Worm (Caenorhabditis elegans) whole organism, L1 larva: ENCODE results near the gene K10B3.1.

Source experiments
- C16A3.4 ChIP-seq: fragments of 150-350 bp; optimal IDR thresholded peaks from 2 replicates; lab custom pipeline; 2014; ENCODE audit warnings: missing biosample characterization, missing genetic modification characterization
- C34B4.2 ChIP-seq: sonication (generic microtip); optimal IDR thresholded peaks from 2 replicates; lab custom pipeline; 2017; ENCODE audit warnings: mild to moderate bottlenecking, missing genetic modification characterization, missing compliant biosample characterization
- F16B12.6 ChIP-seq: fragments of 150-350 bp; optimal IDR thresholded peaks from 2 replicates; lab custom pipeline; 2014; ENCODE audit warnings: missing biosample characterization, missing genetic modification characterization
- alr-1 ChIP-seq: fragments of 200-800 bp; sonication (Bioruptor generic); optimal IDR thresholded peaks from 2 replicates; lab custom pipeline; 2018; ENCODE audit warnings: borderline replicate concordance, mild to moderate bottlenecking, missing genetic modification characterization, missing compliant biosample characterization
- ceh-63 ChIP-seq: fragments of 200-800 bp; sonication (Bioruptor generic); optimal IDR thresholded peaks from 2 replicates; lab custom pipeline; 2018; ENCODE audit warnings: mild to moderate bottlenecking, missing genetic modification characterization, missing compliant biosample characterization
- ceh-8 ChIP-seq: fragments of 200-800 bp; sonication (Bioruptor generic); optimal IDR thresholded peaks from 2 replicates; lab custom pipeline; 2018; ENCODE audit warnings: mild to moderate bottlenecking, missing genetic modification characterization, moderate library complexity, missing compliant biosample characterization
- ceh-90 ChIP-seq: sonication (generic microtip); optimal IDR thresholded peaks from 2 replicates; lab custom pipeline; 2016; ENCODE audit warnings: missing genetic modification characterization, missing compliant biosample characterization
- efl-1 ChIP-seq, 4 experiments: fragments of 150-350 bp; optimal IDR thresholded peaks in 3 of 4; peaks in 1 of 4; 1 replicate in 1 of 4; 2 replicates in 3 of 4; lab custom pipeline; 2014; ENCODE audit warnings: missing biosample characterization in 2 of 4, missing genetic modification characterization in 2 of 4, missing genetic modification reagents in 2 of 4
- egl-13 ChIP-seq: sonication (generic microtip); optimal IDR thresholded peaks from 2 replicates; lab custom pipeline; 2016; ENCODE audit warnings: missing genotype, missing genetic modification reagents, missing genetic modification characterization, missing compliant biosample characterization
- egl-27 ChIP-seq, 2 experiments: fragments of 150-350 bp in 1 of 2; sonication (generic microtip); optimal IDR thresholded peaks; 3 replicates each; lab custom pipeline; 2017 to 2018; ENCODE audit warnings: missing biosample characterization in 2 of 2, missing genetic modification characterization in 2 of 2, missing genetic modification reagents in 2 of 2
- elt-2 ChIP-seq: sonication (generic microtip); optimal IDR thresholded peaks from 2 replicates; lab custom pipeline; 2016; ENCODE audit warnings: missing genetic modification characterization, mild to moderate bottlenecking, inconsistent platforms, missing compliant biosample characterization, missing genetic modification reagents
- fkh-8 ChIP-seq: sonication (generic microtip); optimal IDR thresholded peaks from 2 replicates; lab custom pipeline; 2016; ENCODE audit warnings: mild to moderate bottlenecking, missing genetic modification characterization, missing compliant biosample characterization
- hlh-17 ChIP-seq: fragments of 200-800 bp; sonication (Bioruptor generic); optimal IDR thresholded peaks from 2 replicates; lab custom pipeline; 2018; ENCODE audit warnings: missing genetic modification characterization, mild to moderate bottlenecking, missing compliant biosample characterization, moderate library complexity, borderline replicate concordance
- hpl-2 ChIP-seq: fragments of 150-350 bp; optimal IDR thresholded peaks from 2 replicates; lab custom pipeline; 2014; ENCODE audit warnings: missing biosample characterization, missing genetic modification reagents, missing genetic modification characterization
- irx-1 ChIP-seq: sonication (generic microtip); optimal IDR thresholded peaks from 2 replicates; lab custom pipeline; 2016; ENCODE audit warnings: missing genetic modification characterization, missing compliant biosample characterization
- jun-1 ChIP-seq: fragments of 150-350 bp; optimal IDR thresholded peaks from 2 replicates; lab custom pipeline; 2014; ENCODE audit warnings: missing biosample characterization, missing genetic modification reagents, missing genetic modification characterization
- lin-14 ChIP-seq: fragments of 200-800 bp; sonication (Bioruptor generic); optimal IDR thresholded peaks from 2 replicates; lab custom pipeline; 2018; ENCODE audit warnings: mild to moderate bottlenecking, missing genetic modification characterization, moderate library complexity, missing compliant biosample characterization
- lin-35 ChIP-seq, 2 experiments: fragments of 150-350 bp; optimal IDR thresholded peaks; 2 replicates each; lab custom pipeline; 2014; ENCODE audit warnings: missing biosample characterization in 2 of 2, missing genetic modification characterization in 2 of 2, missing genetic modification reagents in 2 of 2
- lin-39 ChIP-seq: fragments of 150-350 bp; optimal IDR thresholded peaks from 2 replicates; lab custom pipeline; 2014; ENCODE audit warnings: missing biosample characterization, missing genetic modification reagents, missing genetic modification characterization
- mab-9 ChIP-seq: fragments of 200-800 bp; sonication (Bioruptor generic); IDR thresholded peaks from 2 replicates; pipeline ENCODE4 v1.3.6; 2022; ENCODE audit warnings: missing genetic modification reagents, missing genetic modification characterization, missing compliant biosample characterization
- mdl-1 ChIP-seq, 2 experiments: fragments of 150-350 bp; optimal IDR thresholded peaks; 2 replicates each; lab custom pipeline; 2014 to 2017; ENCODE audit warnings: missing biosample characterization in 2 of 2, missing genetic modification characterization in 2 of 2, inconsistent platforms in 1 of 2
- mef-2 ChIP-seq: fragments of 150-350 bp; optimal IDR thresholded peaks from 2 replicates; lab custom pipeline; 2014; ENCODE audit warnings: missing biosample characterization, missing genetic modification characterization
- mep-1 ChIP-seq: fragments of 150-350 bp; optimal IDR thresholded peaks from 2 replicates; lab custom pipeline; 2014; ENCODE audit warnings: missing biosample characterization, missing genetic modification characterization
- nhr-12 ChIP-seq: sonication (generic microtip); optimal IDR thresholded peaks from 2 replicates; lab custom pipeline; 2017; ENCODE audit warnings: missing biosample characterization, missing genetic modification characterization
- nhr-19 ChIP-seq: fragments of 200-800 bp; sonication (Bioruptor generic); conservative IDR thresholded peaks from 2 replicates; pipeline ENCODE4 v1.3.6; 2022; ENCODE audit warnings: missing genetic modification characterization, missing compliant biosample characterization
- nhr-47 ChIP-seq: sonication (generic microtip); optimal IDR thresholded peaks from 2 replicates; lab custom pipeline; 2016; ENCODE audit warnings: mild to moderate bottlenecking, missing genetic modification characterization, moderate library complexity, missing compliant biosample characterization
- nhr-71 ChIP-seq: sonication (generic microtip); optimal IDR thresholded peaks from 2 replicates; lab custom pipeline; 2016; ENCODE audit warnings: mild to moderate bottlenecking, missing genetic modification characterization, moderate library complexity, missing compliant biosample characterization
- nhr-77 ChIP-seq: fragments of 150-350 bp; optimal IDR thresholded peaks from 2 replicates; lab custom pipeline; 2014; ENCODE audit warnings: missing biosample characterization, missing genetic modification characterization
- nhr-90 ChIP-seq: sonication (generic microtip); optimal IDR thresholded peaks from 2 replicates; lab custom pipeline; 2016; ENCODE audit warnings: mild to moderate bottlenecking, missing genetic modification characterization, missing compliant biosample characterization; ENCODE audit not compliant: poor library complexity
- pax-3 ChIP-seq: fragments of 200-800 bp; sonication (Bioruptor generic); optimal IDR thresholded peaks from 2 replicates; lab custom pipeline; 2018; ENCODE audit warnings: mild to moderate bottlenecking, missing genetic modification characterization, moderate library complexity, missing compliant biosample characterization
- pqm-1 ChIP-seq: sonication (generic microtip); optimal IDR thresholded peaks from 3 replicates; lab custom pipeline; 2017; ENCODE audit warnings: missing biosample characterization, missing genetic modification characterization
- rnt-1 ChIP-seq: sonication (generic microtip); optimal IDR thresholded peaks from 2 replicates; lab custom pipeline; 2016; ENCODE audit warnings: mild to moderate bottlenecking, missing genetic modification characterization, moderate library complexity, missing compliant biosample characterization
- skn-1 ChIP-seq: fragments of 150-350 bp; optimal IDR thresholded peaks from 2 replicates; lab custom pipeline; 2014; ENCODE audit warnings: missing biosample characterization, missing genetic modification characterization
- snpc-4 ChIP-seq: fragments of 150-350 bp; optimal IDR thresholded peaks from 2 replicates; lab custom pipeline; 2014; ENCODE audit warnings: missing biosample characterization, missing genetic modification characterization
- sox-4 ChIP-seq: sonication (generic microtip); optimal IDR thresholded peaks from 2 replicates; lab custom pipeline; 2016; ENCODE audit warnings: missing genetic modification characterization, missing compliant biosample characterization
- sup-37 ChIP-seq: fragments of 200-800 bp; sonication (Bioruptor generic); optimal IDR thresholded peaks from 2 replicates; lab custom pipeline; 2018; ENCODE audit warnings: mild to moderate bottlenecking, missing genetic modification characterization, missing compliant biosample characterization
- tbx-2 ChIP-seq: sonication (generic microtip); optimal IDR thresholded peaks from 2 replicates; lab custom pipeline; 2016; ENCODE audit warnings: missing genetic modification characterization, missing compliant biosample characterization
- tlp-1 ChIP-seq: fragments of 150-350 bp; optimal IDR thresholded peaks from 2 replicates; lab custom pipeline; 2014; ENCODE audit warnings: missing biosample characterization, missing genetic modification characterization
- unc-130 ChIP-seq: fragments of 150-350 bp; optimal IDR thresholded peaks from 2 replicates; lab custom pipeline; 2017; ENCODE audit warnings: missing biosample characterization, missing genetic modification characterization, inconsistent platforms
- unc-30 ChIP-seq: sonication (generic microtip); optimal IDR thresholded peaks from 2 replicates; lab custom pipeline; 2017; ENCODE audit warnings: missing biosample characterization, missing genetic modification characterization
- unc-86 ChIP-seq: sonication (generic microtip); optimal IDR thresholded peaks from 2 replicates; lab custom pipeline; 2016; ENCODE audit warnings: missing genetic modification characterization, missing compliant biosample characterization
- unc-98 ChIP-seq: fragments of 200-800 bp; sonication (Bioruptor generic); IDR thresholded peaks from 2 replicates; pipeline ENCODE4 v1.3.6; 2022; ENCODE audit warnings: missing genetic modification characterization, missing compliant biosample characterization

K10B3.1 gene

DNA sequence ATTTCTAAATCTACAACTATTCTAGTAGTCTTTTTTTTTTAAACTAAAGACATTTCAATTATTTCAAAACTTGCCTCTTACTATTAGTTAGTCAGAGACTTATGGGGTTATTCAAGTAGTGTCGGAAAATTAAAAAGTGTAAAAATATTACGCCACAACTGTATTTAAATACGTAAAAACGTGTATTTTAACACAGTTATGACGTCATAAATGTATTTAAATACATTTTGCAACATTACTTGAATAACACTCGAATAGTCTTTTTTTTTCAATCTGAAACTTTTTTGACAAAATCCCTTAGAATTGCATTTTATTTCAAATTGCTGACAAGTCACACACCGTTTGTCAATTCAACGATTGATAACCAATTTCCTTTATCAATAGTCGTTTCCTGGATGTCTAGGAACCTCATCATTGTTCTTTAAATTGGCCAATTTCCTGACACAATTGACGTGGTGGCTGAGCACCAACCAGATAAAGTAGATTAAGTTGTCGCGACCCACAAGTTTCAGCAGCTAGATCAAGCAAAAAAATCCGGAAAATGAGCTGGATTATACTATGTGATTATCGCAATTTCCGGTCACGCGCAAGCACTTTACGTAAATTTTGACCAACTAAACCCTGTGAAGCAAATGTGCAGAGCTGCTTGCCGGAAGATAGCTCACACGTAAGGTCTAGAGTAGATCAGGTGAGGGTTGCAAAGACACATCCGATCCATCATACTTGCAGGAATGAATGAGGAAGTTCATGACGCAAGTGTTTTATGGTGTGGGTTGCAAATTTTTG, 4.4 kb downstream of the K10B3.1 start:
- TF ChIP-seq nhr-47 (tag; lab: Kevin White, UChicago) (peak; percentile 48), ceh-8 (no peak), egl-13 (tag; lab: Kevin White, UChicago) (peak; percentile 72), lin-39 (no peak), egl-27 (tag; optimal IDR thresholded peaks at IDR 0.05; lab: Kevin White, UChicago) (no peak), skn-1 (no peak), pax-3 (no peak), fkh-8 (tag; lab: Kevin White, UChicago) (peak; percentile 58), hpl-2 (GFP tag; lab: Kevin White, UChicago) (no peak), lin-35 (GFP tag; optimal IDR thresholded peaks at IDR 0.05; lab: Kevin White, UChicago) (no peak)

DNA sequence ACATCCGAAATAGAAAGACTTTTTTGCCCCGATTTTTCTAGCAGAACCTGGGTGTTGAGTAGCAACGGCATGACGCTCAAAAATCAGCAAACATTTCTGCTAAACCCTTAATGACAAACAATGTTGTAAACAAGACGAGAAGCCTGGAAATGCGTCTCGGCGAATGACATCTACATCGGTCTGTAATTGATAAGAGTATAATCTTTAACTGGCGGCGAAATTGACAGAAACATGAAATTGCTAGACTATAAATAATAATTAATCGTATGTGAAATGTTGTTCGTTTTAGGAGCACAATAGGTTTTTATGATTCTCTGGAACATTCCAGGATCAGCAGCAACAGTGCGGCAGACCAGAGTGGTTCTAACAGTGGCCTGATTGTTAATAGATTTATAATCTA, 6.4 kb downstream of the K10B3.1 start:
- no peak for TF ChIP-seq nhr-19
- TF ChIP-seq tbx-2 (tag; lab: Kevin White, UChicago), result no peak
- TF ChIP-seq elt-2, result peak; percentile 67
- TF ChIP-seq snpc-4 (tag; lab: Kevin White, UChicago), result no peak
- no peak for TF ChIP-seq mab-9
- no peak for TF ChIP-seq C16A3.4 (tag; lab: Kevin White, UChicago)
- TF ChIP-seq ceh-8, result no peak
- TF ChIP-seq, all 84 proteins: peak for 1

DNA sequence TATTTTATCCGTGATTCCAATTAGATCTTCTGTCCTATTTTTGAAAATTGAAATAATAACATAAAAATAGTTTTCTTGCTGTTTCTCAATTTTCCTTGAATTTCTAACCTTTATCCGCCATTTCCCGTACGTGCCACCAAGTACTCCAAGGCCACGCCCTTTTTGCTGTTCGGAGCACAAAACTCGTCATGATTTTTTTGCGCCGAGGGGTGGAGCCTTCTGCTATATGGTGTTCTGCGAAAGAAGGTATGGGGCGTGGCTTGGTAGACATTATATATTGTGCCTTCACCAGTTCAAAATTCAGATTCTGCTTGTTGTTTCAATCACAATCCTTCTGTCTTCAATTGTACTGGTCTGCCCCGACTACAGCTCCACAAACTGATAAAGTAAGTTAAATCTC, 10.0 kb downstream of the K10B3.1 start, which contains the start of gene C15C7.4:
TSS of gene C15C7.4 (plus strand) at position 301 of the 400 bp plus-strand sequence.
- TF ChIP-seq fkh-8 (tag; lab: Kevin White, UChicago) (peak; percentile 16), mep-1 (tag; lab: Kevin White, UChicago) (no peak)

DNA sequence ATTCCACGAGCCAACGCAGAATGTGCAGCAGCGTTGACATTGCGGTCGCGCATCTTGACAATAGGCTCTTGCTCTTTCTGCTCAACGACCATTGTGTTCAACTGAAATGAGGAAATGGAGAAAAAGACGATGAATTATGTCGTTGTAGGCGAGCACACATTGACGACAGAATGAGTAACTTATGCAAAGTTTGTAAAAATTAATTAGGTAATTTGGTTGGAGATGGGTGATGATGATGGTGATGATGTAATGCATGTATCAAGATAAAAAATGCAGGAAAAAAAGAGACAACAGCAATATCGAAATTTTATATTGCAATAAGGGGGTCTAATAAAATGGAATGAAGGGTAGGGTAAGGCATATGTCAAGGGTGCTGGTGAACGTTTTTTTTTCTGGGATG, 17.1 kb downstream of the K10B3.1 start, which contains the start of gene bbln-1:
TSS of gene bbln-1 (minus strand) at position 101 of the 400 bp plus-strand sequence.
- TF ChIP-seq nhr-47 (tag; lab: Kevin White, UChicago), result no peak
- no peak for TF ChIP-seq hlh-17 (GFP tag; lab: Kevin White, UChicago)
- TF ChIP-seq unc-86 (tag; lab: Kevin White, UChicago), result peak; percentile 37
- TF ChIP-seq mdl-1 (tag; optimal IDR thresholded peaks at IDR 0.05; lab: Kevin White, UChicago), result no peak
- TF ChIP-seq nhr-12 (tag; lab: Kevin White, UChicago), result no peak
- TF ChIP-seq rnt-1 (tag; lab: Kevin White, UChicago), result no peak

DNA sequence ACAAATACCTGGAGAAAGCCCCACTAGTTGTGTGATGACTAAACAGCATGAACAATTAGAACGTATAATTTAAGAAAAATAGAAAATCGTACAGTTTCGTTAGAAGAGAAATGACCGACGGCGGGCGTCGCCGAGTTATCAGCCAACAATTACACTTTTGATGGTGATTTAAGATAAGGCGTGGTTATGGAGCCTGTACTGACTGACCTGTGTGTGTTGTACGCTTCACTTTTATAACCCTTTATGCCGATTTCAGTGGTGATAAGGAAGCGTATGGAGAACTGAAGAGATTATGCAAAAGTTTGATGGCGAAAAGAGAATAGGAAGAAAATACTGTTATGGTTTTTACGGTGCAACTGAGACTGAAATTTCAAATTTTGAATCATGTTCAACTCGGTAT, 17.8 kb downstream of the K10B3.1 start:
- TF ChIP-seq mef-2 (tag; lab: Kevin White, UChicago) (no peak), F16B12.6 (tag; lab: Kevin White, UChicago) (no peak), ceh-63 (no peak), sup-37 (GFP tag; lab: Kevin White, UChicago) (no peak), lin-14 (GFP tag; lab: Kevin White, UChicago) (peak; percentile 21), unc-30 (tag; lab: Kevin White, UChicago) (no peak), unc-130 (tag; lab: Kevin White, UChicago) (no peak), mab-9 (no peak), nhr-47 (tag; lab: Kevin White, UChicago) (no peak), C34B4.2 (tag; lab: Kevin White, UChicago) (no peak), C16A3.4 (tag; lab: Kevin White, UChicago) (no peak), ceh-90 (tag; lab: Kevin White, UChicago) (no peak), tlp-1 (tag; lab: Kevin White, UChicago) (no peak), unc-98 (GFP tag; lab: Robert Waterston, UW) (no peak), elt-2 (peak; percentile 96), irx-1 (no peak), nhr-90 (tag; lab: Kevin White, UChicago) (no peak), pqm-1 (peak; percentile 12), nhr-71 (tag; lab: Kevin White, UChicago) (peak; percentile 42), jun-1 (peak; percentile 29), sox-4 (tag; lab: Kevin White, UChicago) (no peak), efl-1 (optimal IDR thresholded peaks at IDR 0.05; lab: Kevin White, UChicago) (no peak), efl-1 (GFP tag; optimal IDR thresholded peaks at IDR 0.05 in 1 of 2; lab: Kevin White, UChicago) (peak in 1 of 2 experiments; percentile 49), alr-1 (tag; lab: Kevin White, UChicago) (no peak), egl-27 (tag; optimal IDR thresholded peaks at IDR 0.05; lab: Kevin White, UChicago) (no peak), nhr-19 (no peak), nhr-77 (tag; lab: Kevin White, UChicago) (no peak), lin-35 (GFP tag; optimal IDR thresholded peaks at IDR 0.05; lab: Kevin White, UChicago) (peak in 1 of 2 experiments; percentile 36)
